Worm (Caenorhabditis elegans): ENCODE results near the gene K08F8.15.

Gene K08F8.15

DNA sequence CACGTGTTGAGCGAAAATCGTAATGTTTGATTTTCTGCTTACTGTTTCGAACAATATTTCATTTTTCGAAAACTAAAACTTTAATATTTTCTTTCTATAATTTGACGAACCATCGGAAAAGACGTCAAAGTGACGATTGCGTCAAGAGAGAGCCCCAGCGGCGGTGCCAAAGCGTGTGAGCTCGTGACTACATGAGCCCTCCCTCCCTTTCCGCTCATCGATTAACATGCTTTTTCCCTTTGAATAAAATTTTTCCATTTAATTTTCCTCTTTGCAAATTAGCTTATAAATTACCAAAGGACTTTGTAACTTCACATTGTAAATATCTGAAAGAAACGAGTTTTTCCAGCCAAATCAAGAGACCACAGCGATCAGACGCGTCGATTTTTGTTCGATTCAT is 23.6 kb upstream of the K08F8.15 start:
- no peak for TF ChIP-seq lin-15B (tag; optimal IDR thresholded peaks at IDR 0.05)
- no peak for TF ChIP-seq nhr-6 (tag; optimal IDR thresholded peaks at IDR 0.05)
- peak in 1 of 2 experiments; percentile 42 for TF ChIP-seq lsy-2 (tag; optimal IDR thresholded peaks at IDR 0.05)
- TF ChIP-seq lin-29 (GFP tag; IDR thresholded peaks at IDR 0.05) = no peak
- TF ChIP-seq jun-1 (tag; optimal IDR thresholded peaks at IDR 0.05) = no peak
- peak; percentile 69 for TF ChIP-seq hlh-30 (tag; optimal IDR thresholded peaks at IDR 0.05; ENCODE audit: insufficient read depth)
- no peak for TF ChIP-seq aly-2 (tag; optimal IDR thresholded peaks at IDR 0.05)
- no peak for TF ChIP-seq ceh-32 (tag; optimal IDR thresholded peaks at IDR 0.05; ENCODE audit: poor library complexity)
- no peak; the same call in 1 of the 2 replicates for TF ChIP-seq set-16 (GFP tag; IDR thresholded peaks at IDR 0.05)
- TF ChIP-seq hmg-1.1 (GFP tag; IDR thresholded peaks at IDR 0.05) = peak; percentile 46; the same call in 1 of the 2 replicates
- no peak for TF ChIP-seq ZK337.2 (GFP tag; IDR thresholded peaks at IDR 0.05)
- no peak for TF ChIP-seq aha-1 (tag)

DNA sequence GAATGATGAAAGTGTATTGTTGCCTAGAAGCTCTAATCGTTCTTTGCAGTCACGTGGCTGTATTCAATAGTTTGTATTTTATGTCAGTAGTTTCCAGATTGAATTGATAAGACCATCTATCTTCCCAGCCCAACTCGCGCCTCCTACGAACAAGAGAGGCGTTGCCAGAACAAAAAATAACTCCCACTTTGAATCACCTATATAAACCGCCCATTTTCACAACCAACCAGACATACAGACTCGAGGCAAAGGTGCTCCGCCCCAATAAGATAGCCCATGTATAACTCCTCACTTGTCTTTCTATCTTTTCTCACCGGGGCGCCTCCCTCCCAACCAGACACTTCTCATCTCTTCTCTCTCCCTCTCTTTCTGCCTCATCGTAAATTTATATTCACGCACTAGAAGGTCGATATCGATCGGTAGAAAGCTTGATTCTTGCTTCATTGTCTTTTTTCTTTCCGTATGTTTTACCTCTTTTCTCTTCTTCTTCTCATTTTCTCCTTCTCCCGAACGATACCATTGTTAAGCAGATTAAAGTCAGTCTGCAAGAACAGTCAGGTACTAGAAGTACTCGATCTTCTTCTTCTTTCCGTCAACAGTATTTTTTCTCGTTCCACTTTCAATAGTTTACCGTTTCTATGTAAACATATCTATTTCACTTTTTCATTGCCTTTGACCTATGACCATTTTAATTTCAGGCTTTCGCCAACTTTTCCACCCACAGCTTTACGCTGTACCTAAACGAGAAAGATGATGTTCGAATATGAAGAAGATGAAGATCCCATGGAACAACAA is 23.0 kb upstream of the K08F8.15 start, which contains the start of gene mak-1:
Gene mak-1 (plus strand): TSS at position 693 of the 795 bp plus-strand sequence.
- TF ChIP-seq ZK546.5 (tag; optimal IDR thresholded peaks at IDR 0.05) = no peak
- TF ChIP-seq pqm-1 (tag; optimal IDR thresholded peaks at IDR 0.05) = peak; percentile 37
- no peak for TF ChIP-seq Y105C5A.15 (GFP tag; IDR thresholded peaks at IDR 0.05)
- TF ChIP-seq egl-27 (tag; optimal IDR thresholded peaks at IDR 0.05) = no peak
- no peak; the same call in 1 of the 2 replicates for TF ChIP-seq set-16 (GFP tag; IDR thresholded peaks at IDR 0.05)
- TF ChIP-seq ctbp-1 (GFP tag; IDR thresholded peaks at IDR 0.05) = no peak
- TF ChIP-seq pha-4 (GFP tag; IDR thresholded peaks at IDR 0.05) = no peak
- TF ChIP-seq pha-4 (tag; optimal IDR thresholded peaks at IDR 0.05) = no peak
- no peak for TF ChIP-seq rbr-2 (tag; optimal IDR thresholded peaks at IDR 0.05)
- no peak for TF ChIP-seq spr-3 (GFP tag; optimal IDR thresholded peaks at IDR 0.05)
- TF ChIP-seq dpl-1 (GFP tag; optimal IDR thresholded peaks at IDR 0.05) = no peak
- TF ChIP-seq nhr-237 (tag; optimal IDR thresholded peaks at IDR 0.05) = no peak
- peak; percentile 36; the same call in 1 of the 2 replicates for TF ChIP-seq madf-9 (GFP tag; conservative IDR thresholded peaks at IDR 0.05)
- peak; percentile 96 for TF ChIP-seq nhr-28 (tag; optimal IDR thresholded peaks at IDR 0.05)
- no peak for TF ChIP-seq lin-15B (tag; optimal IDR thresholded peaks at IDR 0.05)
- TF ChIP-seq aha-1 (tag) = peak; percentile 96
- TF ChIP-seq F26F4.8 (GFP tag; conservative IDR thresholded peaks at IDR 0.05) = no peak
- TF ChIP-seq ceh-20 (GFP tag; IDR thresholded peaks at IDR 0.05) = no peak
- no peak for TF ChIP-seq ceh-32 (tag; optimal IDR thresholded peaks at IDR 0.05; ENCODE audit: poor library complexity)
- TF ChIP-seq nhr-41 (GFP tag; IDR thresholded peaks at IDR 0.05) = no peak
- no peak for TF ChIP-seq zfp-3 (GFP tag; conservative IDR thresholded peaks at IDR 0.05)
- TF ChIP-seq spr-1 (tag; optimal IDR thresholded peaks at IDR 0.05) = no peak
- TF ChIP-seq zip-11 (GFP tag; IDR thresholded peaks at IDR 0.05) = no peak
- TF ChIP-seq T20F7.1 (GFP tag; optimal IDR thresholded peaks at IDR 0.05) = no peak
- TF ChIP-seq gei-8 (GFP tag; optimal IDR thresholded peaks at IDR 0.05) = no peak
- no peak for TF ChIP-seq lin-1 (GFP tag; IDR thresholded peaks at IDR 0.05)
- TF ChIP-seq nhr-76 (tag; optimal IDR thresholded peaks at IDR 0.05) = no peak
- peak; percentile 94 for TF ChIP-seq ama-1 (optimal IDR thresholded peaks at IDR 0.05)
- no peak for TF ChIP-seq duxl-1 (tag; optimal IDR thresholded peaks at IDR 0.05; ENCODE audit: poor library complexity)
- TF ChIP-seq mes-2 (tag; optimal IDR thresholded peaks at IDR 0.05; ENCODE audit: poor library complexity, severe bottlenecking) = peak; percentile 20
- TF ChIP-seq aly-2 (tag; optimal IDR thresholded peaks at IDR 0.05) = no peak
- no peak for TF ChIP-seq lin-29 (GFP tag; IDR thresholded peaks at IDR 0.05)
- peak; percentile 48 for TF ChIP-seq hlh-30 (tag; optimal IDR thresholded peaks at IDR 0.05; ENCODE audit: insufficient read depth)
- TF ChIP-seq R02D3.7 (tag; optimal IDR thresholded peaks at IDR 0.05) = no peak
- peak in 1 of 2 experiments; percentile 33 for TF ChIP-seq unc-62 (GFP tag; optimal IDR thresholded peaks at IDR 0.05 in 1 of 2)
- no peak for TF ChIP-seq unc-62 (tag; optimal IDR thresholded peaks at IDR 0.05)
- TF ChIP-seq tag-97 (GFP tag; IDR thresholded peaks at IDR 0.05) = no peak
- TF ChIP-seq lin-39 (tag; optimal IDR thresholded peaks at IDR 0.05) = no peak
- peak; percentile 77 for TF ChIP-seq nhr-10 (tag; optimal IDR thresholded peaks at IDR 0.05)
- TF ChIP-seq dve-1 (tag; optimal IDR thresholded peaks at IDR 0.05; ENCODE audit: insufficient read depth) = peak; percentile 73
- no peak for TF ChIP-seq daf-19 (GFP tag; conservative IDR thresholded peaks at IDR 0.05)
- peak; percentile 39; the same call in 1 of the 2 replicates for TF ChIP-seq arid-1 (GFP tag; conservative IDR thresholded peaks at IDR 0.05)
- TF ChIP-seq T26A8.4 (GFP tag; IDR thresholded peaks at IDR 0.05) = peak; percentile 43; the same call in 1 of the 2 replicates

Data from whole organism, L4 larva.